Fruit fly (Drosophila melanogaster) whole organism, embryonic: ENCODE results near the gene CG32163.

ENCODE experiments used
- Ada2b ChIP-seq: fragments of 200-800 bp; sonication (Bioruptor generic); IDR thresholded peaks from 2 replicates; pipeline ENCODE4 v1.3.6; 2022; ENCODE audit warnings: missing biosample characterization, missing genetic modification characterization
- Aef1 ChIP-seq: fragments of 200-800 bp; sonication (Bioruptor generic); IDR thresholded peaks from 3 replicates; pipeline ENCODE4 v1.3.6; 2022; ENCODE audit warnings: missing biosample characterization, missing genetic modification characterization
- BEAF-32 ChIP-seq: fragments of 200-800 bp; sonication (Bioruptor generic); optimal IDR thresholded peaks from 3 replicates; lab custom pipeline; 2017; ENCODE audit warnings: missing biosample characterization, missing genetic modification characterization, mild to moderate bottlenecking, moderate library complexity, missing genetic modification reagents
- CG10209 ChIP-seq: fragments of 200-800 bp; sonication (Bioruptor generic); optimal IDR thresholded peaks from 3 replicates; lab custom pipeline; 2017; ENCODE audit warnings: missing biosample characterization, mild to moderate bottlenecking, missing genetic modification characterization, missing genetic modification reagents
- CG1024 ChIP-seq: fragments of 200-800 bp; sonication (Bioruptor generic); IDR thresholded peaks from 2 replicates; pipeline ENCODE4 v1.3.6; 2022; ENCODE audit warnings: missing biosample characterization, missing genetic modification characterization
- CG11696 ChIP-seq: fragments of 200-800 bp; sonication (Bioruptor generic); IDR thresholded peaks from 2 replicates; pipeline ENCODE4 v1.3.6; 2022; ENCODE audit warnings: missing biosample characterization, missing genetic modification characterization
- CG12219 ChIP-seq: fragments of 200-800 bp; sonication (Bioruptor generic); optimal IDR thresholded peaks from 3 replicates; lab custom pipeline; 2018; ENCODE audit warnings: missing biosample characterization, mild to moderate bottlenecking, missing genetic modification characterization
- CG12299 ChIP-seq: fragments of 200-800 bp; sonication (Bioruptor generic); optimal IDR thresholded peaks from 2 replicates; lab custom pipeline; 2018; ENCODE audit warnings: missing biosample characterization, mild to moderate bottlenecking, missing genetic modification characterization
- CG14667 ChIP-seq: fragments of 200-800 bp; sonication (Bioruptor generic); IDR thresholded peaks from 2 replicates; pipeline ENCODE4 v1.3.6; 2022; ENCODE audit warnings: missing biosample characterization, missing genetic modification characterization
- CG16863 ChIP-seq: fragments of 200-800 bp; sonication (Bioruptor generic); optimal IDR thresholded peaks from 3 replicates; lab custom pipeline; 2016; ENCODE audit warnings: missing biosample characterization, missing genetic modification characterization
- CG17186 ChIP-seq: fragments of 200-800 bp; sonication (Bioruptor generic); optimal IDR thresholded peaks from 3 replicates; lab custom pipeline; 2017; ENCODE audit warnings: missing biosample characterization, missing genetic modification reagents, missing genetic modification characterization
- CG17802 ChIP-seq: fragments of 200-800 bp; sonication (Bioruptor generic); optimal IDR thresholded peaks from 2 replicates; lab custom pipeline; 2018; ENCODE audit warnings: missing biosample characterization, mild to moderate bottlenecking, missing genetic modification characterization, moderate library complexity
- CG1832 ChIP-seq: fragments of 200-800 bp; sonication (Bioruptor generic); optimal IDR thresholded peaks from 2 replicates; lab custom pipeline; 2017; ENCODE audit warnings: missing biosample characterization, mild to moderate bottlenecking, missing genetic modification characterization, inconsistent platforms
- CG33213 ChIP-seq: fragments of 200-800 bp; sonication (Bioruptor generic); optimal IDR thresholded peaks from 3 replicates; lab custom pipeline; 2016; ENCODE audit warnings: missing biosample characterization, missing genetic modification characterization
- CG6813 ChIP-seq: fragments of 200-800 bp; sonication (Bioruptor generic); optimal IDR thresholded peaks from 2 replicates; lab custom pipeline; 2017; ENCODE audit warnings: missing biosample characterization, missing genetic modification characterization, mild to moderate bottlenecking, moderate library complexity, missing genetic modification reagents
- CG6854 ChIP-seq: fragments of 200-800 bp; sonication (Bioruptor generic); optimal IDR thresholded peaks from 3 replicates; lab custom pipeline; 2017; ENCODE audit warnings: missing biosample characterization, mild to moderate bottlenecking, missing genetic modification characterization
- CG8089 ChIP-seq: fragments of 200-800 bp; sonication (Bioruptor generic); optimal IDR thresholded peaks from 3 replicates; lab custom pipeline; 2016; ENCODE audit warnings: missing biosample characterization, missing genetic modification characterization
- Camta ChIP-seq: fragments of 200-800 bp; sonication (Bioruptor generic); optimal IDR thresholded peaks from 2 replicates; lab custom pipeline; 2016; ENCODE audit warnings: missing biosample characterization, missing genetic modification characterization
- Dfd ChIP-seq, 2 experiments: fragments of >200 bp; optimal IDR thresholded peaks; 2 replicates each; lab custom pipeline; 2017; ENCODE audit warnings: missing biosample characterization in 2 of 2, missing genetic modification characterization in 2 of 2
- Doc2 ChIP-seq: fragments of 200-800 bp; sonication (Bioruptor generic); IDR thresholded peaks from 2 replicates; pipeline ENCODE4 v1.3.6; 2022; ENCODE audit warnings: missing biosample characterization, missing genetic modification characterization
- Ets97D ChIP-seq: fragments of 200-800 bp; sonication (Bioruptor generic); optimal IDR thresholded peaks from 3 replicates; lab custom pipeline; 2016; ENCODE audit warnings: missing biosample characterization, missing genetic modification characterization
- HLHmδ ChIP-seq: fragments of 200-800 bp; sonication (Bioruptor generic); optimal IDR thresholded peaks from 2 replicates; lab custom pipeline; 2018; ENCODE audit warnings: missing biosample characterization, mild to moderate bottlenecking, missing genetic modification characterization, moderate library complexity
- Mrtf ChIP-seq: fragments of 200-800 bp; sonication (Bioruptor generic); IDR thresholded peaks from 3 replicates; pipeline ENCODE4 v1.3.6; 2022; ENCODE audit warnings: missing biosample characterization, missing genetic modification characterization
- Nf-YB ChIP-seq: fragments of 200-800 bp; sonication (Bioruptor generic); optimal IDR thresholded peaks from 3 replicates; lab custom pipeline; 2019; ENCODE audit warnings: missing biosample characterization, mild to moderate bottlenecking, missing genetic modification characterization, moderate library complexity
- Oli ChIP-seq: fragments of 200-800 bp; sonication (Bioruptor generic); optimal IDR thresholded peaks from 2 replicates; lab custom pipeline; 2018; ENCODE audit warnings: missing biosample characterization, mild to moderate bottlenecking, missing genetic modification characterization, moderate library complexity
- Opbp ChIP-seq: fragments of 200-800 bp; sonication (Bioruptor generic); IDR thresholded peaks from 3 replicates; pipeline ENCODE4 v1.3.6; 2022; ENCODE audit warnings: missing biosample characterization, missing genetic modification characterization; ENCODE audit not compliant: partially characterized antibody
- Usf ChIP-seq: fragments of 200-800 bp; sonication (Bioruptor generic); optimal IDR thresholded peaks from 2 replicates; lab custom pipeline; 2017; ENCODE audit warnings: missing genotype, missing biosample characterization, missing genetic modification characterization
- ac ChIP-seq: fragments of 200-800 bp; sonication (Bioruptor generic); optimal IDR thresholded peaks from 3 replicates; lab custom pipeline; 2017; ENCODE audit warnings: missing biosample characterization, mild to moderate bottlenecking, missing genetic modification characterization
- ato ChIP-seq: fragments of 200-800 bp; sonication (Bioruptor generic); IDR thresholded peaks from 2 replicates; pipeline ENCODE4 v1.3.6; 2022; ENCODE audit warnings: missing biosample characterization, missing genetic modification characterization; ENCODE audit not compliant: partially characterized antibody
- dan ChIP-seq: fragments of 200-800 bp; sonication (Bioruptor generic); IDR thresholded peaks from 2 replicates; pipeline ENCODE4 v1.3.6; 2022; ENCODE audit warnings: missing biosample characterization, missing genetic modification characterization
- dpn ChIP-seq, 2 experiments: fragments of 200-800 bp; sonication (Bioruptor generic); optimal IDR thresholded peaks; 3 replicates each; lab custom pipeline; 2016; ENCODE audit warnings: missing biosample characterization in 2 of 2, missing genetic modification characterization in 2 of 2
- esg ChIP-seq: fragments of 200-800 bp; sonication (Bioruptor generic); conservative IDR thresholded peaks from 2 replicates; pipeline ENCODE4 v1.3.6; 2022; ENCODE audit warnings: missing biosample characterization, missing genetic modification characterization
- grau ChIP-seq: fragments of 200-800 bp; optimal IDR thresholded peaks from 3 replicates; lab custom pipeline; 2019; ENCODE audit warnings: missing biosample characterization, mild to moderate bottlenecking, missing genetic modification characterization, moderate library complexity
- h ChIP-seq: fragments of >200 bp; optimal IDR thresholded peaks from 2 replicates; lab custom pipeline; 2017
- knrl ChIP-seq: fragments of 200-800 bp; sonication (Bioruptor generic); IDR thresholded peaks from 3 replicates; pipeline ENCODE4 v1.3.6; 2022; ENCODE audit warnings: missing biosample characterization, missing genetic modification characterization; ENCODE audit not compliant: partially characterized antibody
- lilli ChIP-seq: fragments of 200-800 bp; sonication (Bioruptor generic); optimal IDR thresholded peaks from 3 replicates; lab custom pipeline; 2016; ENCODE audit warnings: missing biosample characterization, missing genetic modification characterization
- lmd ChIP-seq: fragments of 200-800 bp; sonication (Bioruptor generic); IDR thresholded peaks from 2 replicates; pipeline ENCODE4 v1.3.6; 2022; ENCODE audit warnings: missing biosample characterization, missing genetic modification characterization
- lov ChIP-seq, 2 experiments: fragments of 200-800 bp in 1 of 2; fragments of >200 bp in 1 of 2; sonication (Bioruptor generic) in 1 of 2; IDR thresholded peaks in 1 of 2; optimal IDR thresholded peaks in 1 of 2; 2 replicates in 1 of 2; 3 replicates in 1 of 2; pipeline versions ENCODE4 v1.3.6 to Lab custom; 2017 to 2022; ENCODE audit warnings: missing biosample characterization in 1 of 2, missing genetic modification characterization in 1 of 2
- mam ChIP-seq: fragments of 200-800 bp; sonication (Bioruptor generic); optimal IDR thresholded peaks from 3 replicates; lab custom pipeline; 2016; ENCODE audit warnings: missing biosample characterization, missing genetic modification characterization
- mirr ChIP-seq: fragments of 200-800 bp; sonication (Bioruptor generic); optimal IDR thresholded peaks from 3 replicates; lab custom pipeline; 2018; ENCODE audit warnings: missing biosample characterization, mild to moderate bottlenecking, missing genetic modification characterization
- nmo ChIP-seq: fragments of 200-800 bp; sonication (Bioruptor generic); optimal IDR thresholded peaks from 2 replicates; lab custom pipeline; 2018; ENCODE audit warnings: missing biosample characterization, mild to moderate bottlenecking, missing genetic modification characterization, moderate library complexity
- nom ChIP-seq: fragments of 200-800 bp; sonication (Bioruptor generic); optimal IDR thresholded peaks from 2 replicates; lab custom pipeline; 2017; ENCODE audit warnings: missing biosample characterization, missing genetic modification characterization, mild to moderate bottlenecking, moderate library complexity, missing genetic modification reagents
- salm ChIP-seq: fragments of 200-800 bp; sonication (Bioruptor generic); optimal IDR thresholded peaks from 2 replicates; lab custom pipeline; 2018; ENCODE audit warnings: missing biosample characterization, mild to moderate bottlenecking, missing genetic modification characterization
- scrt ChIP-seq: fragments of 200-800 bp; sonication (Bioruptor generic); optimal IDR thresholded peaks from 2 replicates; lab custom pipeline; 2018; ENCODE audit warnings: missing biosample characterization, mild to moderate bottlenecking, missing genetic modification characterization, moderate library complexity
- slp2 ChIP-seq: fragments of 200-800 bp; sonication (Bioruptor generic); optimal IDR thresholded peaks from 2 replicates; lab custom pipeline; 2016; ENCODE audit warnings: missing biosample characterization, missing genetic modification characterization
- sqz ChIP-seq: fragments of 200-800 bp; sonication (Bioruptor generic); optimal IDR thresholded peaks from 3 replicates; lab custom pipeline; 2018; ENCODE audit warnings: missing biosample characterization, mild to moderate bottlenecking, missing genetic modification characterization
- ssp ChIP-seq: fragments of 200-800 bp; sonication (Bioruptor generic); IDR thresholded peaks from 2 replicates; pipeline ENCODE4 v1.3.6; 2022; ENCODE audit warnings: missing biosample characterization, missing genetic modification characterization
- tio ChIP-seq: fragments of 200-800 bp; sonication (Bioruptor generic); optimal IDR thresholded peaks from 2 replicates; lab custom pipeline; 2017; ENCODE audit warnings: missing biosample characterization, missing genetic modification characterization, inconsistent platforms
- zfh2 ChIP-seq: fragments of 200-800 bp; sonication (Bioruptor generic); optimal IDR thresholded peaks from 2 replicates; lab custom pipeline; 2016; ENCODE audit warnings: missing biosample characterization, missing genetic modification characterization

CG32163 gene

dm6 chr3L:16571014-16571738, 15.8 kb upstream of the CG32163 start (continued):
- TF ChIP-seq esg (peak; percentile 47), Ets97D (GFP tag; lab: Kevin White, UChicago) (no peak), CG11696 (GFP tag; lab: Robert Waterston, UW) (peak; percentile 22; the same call in 1 of the 2 replicates), CG12299 (tag; lab: Kevin White, UChicago) (peak; percentile 51), dan (no peak), CG6813 (GFP tag; lab: Kevin White, UChicago) (no peak), lov (optimal IDR thresholded peaks at IDR 0.05; lab: Kevin White, UChicago) (no peak), lov (GFP tag; IDR thresholded peaks at IDR 0.05; lab: Robert Waterston, UW) (0 out of 3 replicates have a peak, but pooled peaks have one; percentile 38), CG12219 (GFP tag; lab: Kevin White, UChicago) (peak; percentile 17), Mrtf (0 out of 3 replicates have a peak, but pooled peaks have one; percentile 40), Dfd (GFP tag; optimal IDR thresholded peaks at IDR 0.05; lab: Kevin White, UChicago) (no peak), nmo (GFP tag; lab: Kevin White, UChicago) (peak; percentile 39), CG1024 (no peak), Camta (peak; percentile 17), lmd (peak; percentile 75), Usf (GFP tag; lab: Kevin White, UChicago) (no peak), CG6854 (peak; percentile 2), sqz (GFP tag; lab: Kevin White, UChicago) (peak; percentile 51), grau (peak; percentile 71), ac (GFP tag; lab: Kevin White, UChicago) (no peak), lilli (GFP tag; lab: Kevin White, UChicago) (peak; percentile 60), tio (peak; percentile 35), Ada2b (peak; percentile 48), CG8089 (GFP tag; lab: Kevin White, UChicago) (no peak), BEAF-32 (GFP tag; lab: Kevin White, UChicago) (no peak), Doc2 (GFP tag; lab: Robert Waterston, UW) (no peak), slp2 (GFP tag; lab: Kevin White, UChicago) (peak; percentile 49), Oli (tag; lab: Kevin White, UChicago) (peak; percentile 47), zfh2 (GFP tag; lab: Kevin White, UChicago) (peak; percentile 26), mirr (GFP tag; lab: Kevin White, UChicago) (no peak), h (lab: Kevin White, UChicago) (no peak), CG17802 (tag; lab: Kevin White, UChicago) (no peak), scrt (peak; percentile 36), Aef1 (GFP tag; lab: Robert Waterston, UW) (peak; percentile 47; the same call in 2 of the 3 replicates), CG14667 (peak; percentile 62), ato (GFP tag; lab: Robert Waterston, UW) (no peak), CG16863 (peak; percentile 28), ssp (no peak), dpn (GFP tag; optimal IDR thresholded peaks at IDR 0.05; lab: Kevin White, UChicago) (peak; percentile 57 to 61), CG10209 (GFP tag; lab: Kevin White, UChicago) (peak; percentile 60), CG33213 (peak; percentile 56), mam (peak; percentile 50), CG17186 (GFP tag; lab: Kevin White, UChicago) (no peak), nom (GFP tag; lab: Kevin White, UChicago) (no peak), knrl (GFP tag; lab: Robert Waterston, UW) (no peak), salm (tag; lab: Kevin White, UChicago) (no peak), HLHmδ (GFP tag; lab: Kevin White, UChicago) (no peak), CG1832 (GFP tag; lab: Kevin White, UChicago) (no peak), Opbp (GFP tag; lab: Robert Waterston, UW) (no peak), Nf-YB (peak; percentile 3)
